Worm (Caenorhabditis elegans): Measurements from ENCODE around the gene pals-24.
"Not testable (repeated sequence)": the region's sequence is repeated elsewhere in the genome, so short reads cannot be mapped to it uniquely, and the experiment has no call there.

DNA sequence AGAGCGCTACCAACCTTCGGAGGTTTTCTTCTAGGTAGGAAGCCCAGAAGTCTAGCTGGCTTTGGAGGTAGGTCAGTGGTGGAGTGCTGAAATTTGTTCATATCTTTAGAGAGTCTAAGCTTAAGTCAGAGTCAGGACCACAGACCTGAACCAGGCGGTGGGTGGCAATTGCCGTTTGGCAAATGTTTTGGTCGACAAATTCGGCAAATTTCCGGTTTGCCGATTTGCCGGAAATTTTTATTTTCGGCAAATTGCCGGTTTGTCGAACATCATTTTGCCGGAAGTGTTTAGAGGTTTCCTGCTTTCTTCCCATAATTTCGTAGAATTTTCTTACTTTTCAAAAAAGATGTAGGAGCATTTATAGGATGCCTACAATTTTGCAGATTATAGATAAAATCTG is 21.4 kb upstream of the pals-24 start, which contains the start of gene C29F9.9:
- TF ChIP-seq elt-3 (tag; optimal IDR thresholded peaks at IDR 0.05); mdl-1 (tag; optimal IDR thresholded peaks at IDR 0.05); elt-1 (tag; optimal IDR thresholded peaks at IDR 0.05); sma-3 (GFP tag; optimal IDR thresholded peaks at IDR 0.05); crh-2 (tag; optimal IDR thresholded peaks at IDR 0.05); snpc-4 (tag; optimal IDR thresholded peaks at IDR 0.05); fos-1 (tag; optimal IDR thresholded peaks at IDR 0.05); zag-1 (tag; optimal IDR thresholded peaks at IDR 0.05); skn-1 (tag; optimal IDR thresholded peaks at IDR 0.05); nhr-12 (tag; optimal IDR thresholded peaks at IDR 0.05); lin-39 (tag; optimal IDR thresholded peaks at IDR 0.05); ama-1 (optimal IDR thresholded peaks at IDR 0.05); R02D3.7 (tag; optimal IDR thresholded peaks at IDR 0.05); nhr-237 (tag; optimal IDR thresholded peaks at IDR 0.05): not testable (repeated sequence)

Data from whole organism, L2 larva.